Worm (Caenorhabditis elegans) whole organism, L1 larva: ENCODE data around the gene vmo-1.

ENCODE experiments used
- ces-1 ChIP-seq: fragments of 150-350 bp; optimal IDR thresholded peaks from 2 replicates; lab custom pipeline; 2014; ENCODE audit warnings: missing biosample characterization, missing genetic modification reagents, missing genetic modification characterization
- elt-2 ChIP-seq: sonication (generic microtip); optimal IDR thresholded peaks from 2 replicates; lab custom pipeline; 2016; ENCODE audit warnings: missing genetic modification characterization, mild to moderate bottlenecking, inconsistent platforms, missing compliant biosample characterization, missing genetic modification reagents
- fkh-10 ChIP-seq: sonication (generic microtip); optimal IDR thresholded peaks from 2 replicates; lab custom pipeline; 2017; ENCODE audit warnings: missing biosample characterization, missing genetic modification reagents, missing genetic modification characterization
- nhr-90 ChIP-seq: sonication (generic microtip); optimal IDR thresholded peaks from 2 replicates; lab custom pipeline; 2016; ENCODE audit warnings: mild to moderate bottlenecking, missing genetic modification characterization, missing compliant biosample characterization; ENCODE audit not compliant: poor library complexity
- pqm-1 ChIP-seq: sonication (generic microtip); optimal IDR thresholded peaks from 3 replicates; lab custom pipeline; 2017; ENCODE audit warnings: missing biosample characterization, missing genetic modification characterization
- sup-37 ChIP-seq: fragments of 200-800 bp; sonication (Bioruptor generic); optimal IDR thresholded peaks from 2 replicates; lab custom pipeline; 2018; ENCODE audit warnings: mild to moderate bottlenecking, missing genetic modification characterization, missing compliant biosample characterization
- unc-98 ChIP-seq: fragments of 200-800 bp; sonication (Bioruptor generic); IDR thresholded peaks from 2 replicates; pipeline ENCODE4 v1.3.6; 2022; ENCODE audit warnings: missing genetic modification characterization, missing compliant biosample characterization

- TF ChIP-seq elt-2 (tag; lab: Kevin White, UChicago) = no peak
- no peak for TF ChIP-seq ces-1 (GFP tag; lab: Kevin White, UChicago)
- no peak for TF ChIP-seq pqm-1 (tag; lab: Kevin White, UChicago)
- no peak for TF ChIP-seq fkh-10 (GFP tag; lab: Kevin White, UChicago)
- no peak for TF ChIP-seq nhr-90 (tag; lab: Kevin White, UChicago)
- TF ChIP-seq unc-98 (GFP tag; lab: Robert Waterston, UW) = no peak
- TF ChIP-seq sup-37 = no peak
Observed at ce11 chrV:20574314-20574713, 21.4 kb upstream of the vmo-1 start, which contains the start of gene clec-263.
